In genomic region chrIII:1859532-1859931, ce11 we compare ENCODE assay signal across 5 worm cellular contexts.
A peak's percentile ranks its signal among the peaks of the same experiment; 100 is the strongest.
TF ChIP-seq lines count a peak whose summit lies in the region.

Gene ddp-1 (plus strand): TSS chrIII:1859888.

TF ChIP-seq in whole organism, L1 larva, 84 proteins besides CTCF, POLR2A, EP300 and RAD21 (continues in another document):
- TF ChIP-seq egl-13 (tag; optimal IDR thresholded peaks at IDR 0.05; lab: Kevin White, UChicago) (peak; percentile 93), nhr-12 (tag; optimal IDR thresholded peaks at IDR 0.05; lab: Kevin White, UChicago) (peak; percentile 51), mab-9 (GFP tag; IDR thresholded peaks at IDR 0.05; lab: Robert Waterston, UW) (peak; percentile 90), snu-23 (GFP tag; optimal IDR thresholded peaks at IDR 0.05; lab: Kevin White, UChicago) (peak; percentile 98), zip-4 (GFP tag; optimal IDR thresholded peaks at IDR 0.05; lab: Kevin White, UChicago) (peak; percentile 93), tlp-1 (tag; optimal IDR thresholded peaks at IDR 0.05; lab: Kevin White, UChicago) (no peak), pag-3 (tag; optimal IDR thresholded peaks at IDR 0.05; lab: Kevin White, UChicago; ENCODE audit: borderline replicate concordance, insufficient read depth) (peak; percentile 70), dsc-1 (tag; optimal IDR thresholded peaks at IDR 0.05; lab: Kevin White, UChicago) (peak; percentile 98), dpl-1 (GFP tag; optimal IDR thresholded peaks at IDR 0.05; lab: Kevin White, UChicago) (peak; percentile 99 to 100 (median 100)), lin-35 (GFP tag; optimal IDR thresholded peaks at IDR 0.05; lab: Kevin White, UChicago) (peak; percentile 99 to 100), unc-30 (tag; optimal IDR thresholded peaks at IDR 0.05; lab: Kevin White, UChicago) (peak; percentile 46), isw-1 (GFP tag; IDR thresholded peaks at IDR 0.05; lab: Robert Waterston, UW) (peak; percentile 95), nhr-20 (tag; optimal IDR thresholded peaks at IDR 0.05; lab: Kevin White, UChicago) (peak; percentile 94), egl-27 (tag; optimal IDR thresholded peaks at IDR 0.05; lab: Kevin White, UChicago) (no peak), ceh-8 (GFP tag; optimal IDR thresholded peaks at IDR 0.05; lab: Kevin White, UChicago) (peak; percentile 97), lin-14 (GFP tag; optimal IDR thresholded peaks at IDR 0.05; lab: Kevin White, UChicago) (peak; percentile 93), grh-1 (GFP tag; IDR thresholded peaks at IDR 0.05; lab: Robert Waterston, UW) (peak; percentile 96), unc-86 (tag; optimal IDR thresholded peaks at IDR 0.05; lab: Kevin White, UChicago) (peak; percentile 95)

TF ChIP-seq in whole organism, L3 larva, 47 proteins besides CTCF, POLR2A, EP300 and RAD21 (continues in another document):
- TF ChIP-seq ceh-82 (tag; optimal IDR thresholded peaks at IDR 0.05; lab: Kevin White, UChicago) (peak; percentile 93), ceh-28 (tag; optimal IDR thresholded peaks at IDR 0.05; lab: Kevin White, UChicago) (peak; percentile 82), elt-2 (tag; optimal IDR thresholded peaks at IDR 0.05; lab: Kevin White, UChicago) (peak; percentile 66), lsy-12 (tag; optimal IDR thresholded peaks at IDR 0.05; lab: Kevin White, UChicago) (peak; percentile 93), nhr-77 (tag; optimal IDR thresholded peaks at IDR 0.05; lab: Kevin White, UChicago) (peak; percentile 78), mdl-1 (tag; optimal IDR thresholded peaks at IDR 0.05; lab: Kevin White, UChicago) (no peak), snpc-4 (tag; optimal IDR thresholded peaks at IDR 0.05; lab: Kevin White, UChicago) (peak; percentile 86), nhr-11 (tag; optimal IDR thresholded peaks at IDR 0.05; lab: Kevin White, UChicago) (peak; percentile 50), nhr-237 (tag; optimal IDR thresholded peaks at IDR 0.05; lab: Kevin White, UChicago) (no peak), fkh-2 (tag; optimal IDR thresholded peaks at IDR 0.05; lab: Kevin White, UChicago) (no peak), nhr-43 (tag; optimal IDR thresholded peaks at IDR 0.05; lab: Kevin White, UChicago; ENCODE audit: poor library complexity, severe bottlenecking) (peak; percentile 94), fkh-10 (GFP tag; optimal IDR thresholded peaks at IDR 0.05; lab: Kevin White, UChicago) (peak; percentile 94), nhr-25 (tag; optimal IDR thresholded peaks at IDR 0.05; lab: Kevin White, UChicago) (peak; percentile 76), sea-2 (GFP tag; optimal IDR thresholded peaks at IDR 0.05; lab: Kevin White, UChicago) (no peak), zag-1 (tag; optimal IDR thresholded peaks at IDR 0.05; lab: Kevin White, UChicago) (peak; percentile 45), nhr-67 (tag; optimal IDR thresholded peaks at IDR 0.05; lab: Kevin White, UChicago) (no peak), aly-2 (tag; optimal IDR thresholded peaks at IDR 0.05; lab: Kevin White, UChicago) (peak; percentile 70), eor-1 (tag; optimal IDR thresholded peaks at IDR 0.05; lab: Kevin White, UChicago) (peak in 1 of 2 experiments; percentile 56), lin-15B (tag; optimal IDR thresholded peaks at IDR 0.05; lab: Kevin White, UChicago) (peak; percentile 96)

TF ChIP-seq in whole organism, early embryonic, 17 proteins besides CTCF, POLR2A, EP300 and RAD21:
- no peak for TF ChIP-seq ama-1 (optimal IDR thresholded peaks at IDR 0.05; lab: Kevin White, UChicago)
- TF ChIP-seq tra-4 (tag; optimal IDR thresholded peaks at IDR 0.05; lab: Kevin White, UChicago), result peak; percentile 47
- peak; percentile 96 for TF ChIP-seq F13C5.2 (tag; optimal IDR thresholded peaks at IDR 0.05; lab: Kevin White, UChicago)
- TF ChIP-seq ceh-13 (GFP tag; optimal IDR thresholded peaks at IDR 0.05; lab: Kevin White, UChicago), result peak; percentile 51
- peak; percentile 43 for TF ChIP-seq B0310.2 (tag; optimal IDR thresholded peaks at IDR 0.05; lab: Kevin White, UChicago)
- no peak for TF ChIP-seq aly-1 (tag; optimal IDR thresholded peaks at IDR 0.05; lab: Kevin White, UChicago)
- TF ChIP-seq flt-1 (GFP tag; IDR thresholded peaks at IDR 0.05; lab: Robert Waterston, UW), result peak; percentile 69
- TF ChIP-seq pes-1 (GFP tag; IDR thresholded peaks at IDR 0.05; lab: Robert Waterston, UW), result peak; percentile 82
- peak; percentile 49; the same call in 1 of the 2 replicates for TF ChIP-seq tbx-37 (GFP tag; conservative IDR thresholded peaks at IDR 0.05; lab: Robert Waterston, UW)
- peak; percentile 70; the same call in 1 of the 2 replicates for TF ChIP-seq scrt-1 (GFP tag; IDR thresholded peaks at IDR 0.05; lab: Robert Waterston, UW)
- peak; percentile 72; the same call in 1 of the 2 replicates for TF ChIP-seq sea-1 (GFP tag; conservative IDR thresholded peaks at IDR 0.05; lab: Robert Waterston, UW)
- TF ChIP-seq tbx-11 (GFP tag; IDR thresholded peaks at IDR 0.05; lab: Robert Waterston, UW), result 0 out of 2 replicates have a peak, but pooled peaks have one; percentile 44
- no peak for TF ChIP-seq hmbx-1 (tag; optimal IDR thresholded peaks at IDR 0.05; lab: Kevin White, UChicago)
- TF ChIP-seq hnd-1 (tag; optimal IDR thresholded peaks at IDR 0.05; lab: Kevin White, UChicago), result peak; percentile 53
- peak; percentile 77 for TF ChIP-seq ceh-36 (tag; optimal IDR thresholded peaks at IDR 0.05; lab: Kevin White, UChicago)
- TF ChIP-seq hmg-4 (GFP tag; optimal IDR thresholded peaks at IDR 0.05; lab: Kevin White, UChicago), result peak; percentile 81
- no peak for TF ChIP-seq ets-7 (tag; optimal IDR thresholded peaks at IDR 0.05; lab: Kevin White, UChicago)

TF ChIP-seq in whole organism, midembryonic, 9 proteins besides CTCF, POLR2A, EP300 and RAD21:
- TF ChIP-seq ztf-23 (GFP tag; IDR thresholded peaks at IDR 0.05; lab: Robert Waterston, UW) (peak; percentile 88), T22C8.4 (GFP tag; IDR thresholded peaks at IDR 0.05; lab: Robert Waterston, UW) (peak; percentile 62), tab-1 (GFP tag; IDR thresholded peaks at IDR 0.05; lab: Robert Waterston, UW) (peak; percentile 72; the same call in 1 of the 2 replicates), med-1 (GFP tag; optimal IDR thresholded peaks at IDR 0.05; lab: Kevin White, UChicago; ENCODE audit: insufficient read depth) (peak; percentile 59), flt-1 (GFP tag; IDR thresholded peaks at IDR 0.05; lab: Robert Waterston, UW) (peak; percentile 89), klf-2 (GFP tag; conservative IDR thresholded peaks at IDR 0.05; lab: Robert Waterston, UW) (peak; percentile 75; the same call in 1 of the 2 replicates), ztf-29 (GFP tag; IDR thresholded peaks at IDR 0.05; lab: Robert Waterston, UW) (peak; percentile 30; the same call in 1 of the 2 replicates), ref-1 (GFP tag; conservative IDR thresholded peaks at IDR 0.05; lab: Robert Waterston, UW) (0 out of 2 replicates have a peak, but pooled peaks have one; percentile 49), cog-1 (tag; optimal IDR thresholded peaks at IDR 0.05; lab: Kevin White, UChicago) (peak; percentile 79)

TF ChIP-seq in whole organism, young adult, 124 proteins besides CTCF, POLR2A, EP300 and RAD21 (continues in another document):
- TF ChIP-seq egrh-3 (GFP tag; IDR thresholded peaks at IDR 0.05; lab: Robert Waterston, UW) (0 out of 2 replicates have a peak, but pooled peaks have one; percentile 31), akir-1 (GFP tag; optimal IDR thresholded peaks at IDR 0.05; lab: Kevin White, UChicago) (no peak), unc-130 (GFP tag; optimal IDR thresholded peaks at IDR 0.05; lab: Kevin White, UChicago) (peak; percentile 54), hmg-1.2 (GFP tag; IDR thresholded peaks at IDR 0.05; lab: Robert Waterston, UW) (peak; percentile 77), bed-2 (GFP tag; IDR thresholded peaks at IDR 0.05; lab: Robert Waterston, UW) (no peak), nhr-80 (tag; optimal IDR thresholded peaks at IDR 0.05; lab: Kevin White, UChicago) (peak; percentile 47), B0019.2 (GFP tag; conservative IDR thresholded peaks at IDR 0.05; lab: Robert Waterston, UW) (peak; percentile 84), dpff-1 (tag; optimal IDR thresholded peaks at IDR 0.05; lab: Kevin White, UChicago) (peak; percentile 76), C06A6.2 (GFP tag; conservative IDR thresholded peaks at IDR 0.05; lab: Robert Waterston, UW) (peak; percentile 91), tbx-9 (tag; optimal IDR thresholded peaks at IDR 0.05; lab: Kevin White, UChicago; ENCODE audit: borderline replicate concordance) (no peak), ets-4 (GFP tag; optimal IDR thresholded peaks at IDR 0.05; lab: Kevin White, UChicago) (no peak), F49E8.2 (tag; optimal IDR thresholded peaks at IDR 0.05; lab: Kevin White, UChicago; ENCODE audit: insufficient read depth) (peak; percentile 78), ceh-58 (GFP tag; IDR thresholded peaks at IDR 0.05; lab: Robert Waterston, UW) (peak; percentile 79; the same call in 1 of the 2 replicates), ztf-6 (GFP tag; IDR thresholded peaks at IDR 0.05; lab: Robert Waterston, UW) (no peak), F55B11.4 (tag; optimal IDR thresholded peaks at IDR 0.05; lab: Kevin White, UChicago; ENCODE audit: borderline replicate concordance, insufficient read depth) (no peak), Y79H2A.3 (GFP tag; conservative IDR thresholded peaks at IDR 0.05; lab: Robert Waterston, UW) (0 out of 2 replicates have a peak, but pooled peaks have one; percentile 53), dpl-1 (GFP tag; optimal IDR thresholded peaks at IDR 0.05; lab: Kevin White, UChicago) (peak; percentile 99), snpc-4 (GFP tag; optimal IDR thresholded peaks at IDR 0.05; lab: Kevin White, UChicago) (peak; percentile 70), snpc-4 (tag; optimal IDR thresholded peaks at IDR 0.05; lab: Kevin White, UChicago) (peak; percentile 34 to 81 (median 64)), madf-3 (GFP tag; IDR thresholded peaks at IDR 0.05; lab: Robert Waterston, UW) (peak; percentile 95), cebp-2 (GFP tag; IDR thresholded peaks at IDR 0.05; lab: Robert Waterston, UW) (peak; percentile 94; the same call in 1 of the 2 replicates), nfyb-1 (GFP tag; IDR thresholded peaks at IDR 0.05; lab: Robert Waterston, UW) (peak; percentile 97), cebp-1 (GFP tag; IDR thresholded peaks at IDR 0.05; lab: Robert Waterston, UW) (peak; percentile 47; the same call in 1 of the 2 replicates), cebp-1 (tag; optimal IDR thresholded peaks at IDR 0.05; lab: Kevin White, UChicago) (peak; percentile 94), T26A5.8 (tag; optimal IDR thresholded peaks at IDR 0.05; lab: Kevin White, UChicago) (peak; percentile 38), snpc-1.1 (tag; optimal IDR thresholded peaks at IDR 0.05; lab: Kevin White, UChicago; ENCODE audit: insufficient read depth) (peak; percentile 67), zim-3 (tag; optimal IDR thresholded peaks at IDR 0.05; lab: Kevin White, UChicago) (peak; percentile 75), ztf-26 (tag; optimal IDR thresholded peaks at IDR 0.05; lab: Kevin White, UChicago) (peak; percentile 93), hrde-1 (tag; optimal IDR thresholded peaks at IDR 0.05; lab: Kevin White, UChicago; ENCODE audit: borderline replicate concordance) (peak; percentile 86), dox-1 (GFP tag; IDR thresholded peaks at IDR 0.05; lab: Robert Waterston, UW) (peak; percentile 96), hsf-1 (GFP tag; IDR thresholded peaks at IDR 0.05; lab: Robert Waterston, UW) (peak; percentile 85)

Comparison
In these comparisons a context has a peak if more than half of its experiments do, and no peak if none do; other contexts are left out.
1. Of the 8 proteins assayed by ChIP-seq in both whole organism, young adult and whole organism, L1 larva: peak only in whole organism, young adult: none; only in whole organism, L1 larva: none; in both: dpl-1, efl-1, lin-35, nhr-90, snpc-4 and unc-130; in neither: 1; mixed calls (peak in some experiments, not most) for 1.